Fruit fly (Drosophila melanogaster): Measurements from ENCODE around the gene CarT.

- TF ChIP-seq psq (optimal IDR thresholded peaks at IDR 0.05) = no peak
- no peak for TF ChIP-seq usp (GFP tag; optimal IDR thresholded peaks at IDR 0.05)
- no peak for TF ChIP-seq pan (optimal IDR thresholded peaks at IDR 0.05)
- TF ChIP-seq EcR (GFP tag; optimal IDR thresholded peaks at IDR 0.05) = no peak
Measured at dm6 chr2L:20724024-20724423, 6.1 kb downstream of the CarT start.
